Worm (Caenorhabditis elegans): ENCODE results near the gene ZK1055.4.

DNA sequence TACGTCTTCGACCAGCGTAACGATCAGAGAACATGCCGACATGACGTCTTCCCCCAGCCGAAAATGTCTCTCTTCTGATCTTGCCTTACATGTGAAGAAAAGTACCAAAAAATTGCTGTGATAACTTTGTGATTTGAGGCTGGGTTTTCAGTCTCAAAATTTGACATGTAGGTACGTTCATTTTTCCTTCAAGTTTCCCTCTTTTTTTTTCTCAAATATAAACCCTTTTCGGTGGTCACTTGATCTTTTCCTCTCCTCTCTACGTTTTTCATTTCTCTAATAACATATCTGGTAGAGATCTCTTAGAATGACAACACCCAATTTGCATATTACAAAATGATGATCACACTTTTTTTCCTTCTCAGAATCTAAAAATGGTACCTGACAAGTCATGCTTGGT, 40.0 kb downstream of the ZK1055.4 start, which contains the start of gene nhr-37:
- no peak for TF ChIP-seq B0019.2 (GFP tag; conservative IDR thresholded peaks at IDR 0.05)
- TF ChIP-seq unc-62 (GFP tag; optimal IDR thresholded peaks at IDR 0.05): no peak
- TF ChIP-seq dpff-1 (tag; optimal IDR thresholded peaks at IDR 0.05): no peak
- no peak for TF ChIP-seq ceh-27 (GFP tag; optimal IDR thresholded peaks at IDR 0.05)
- TF ChIP-seq bed-1 (GFP tag; IDR thresholded peaks at IDR 0.05): no peak
- no peak for TF ChIP-seq nhr-27 (tag; optimal IDR thresholded peaks at IDR 0.05)
- TF ChIP-seq egl-18 (GFP tag; IDR thresholded peaks at IDR 0.05): no peak
- TF ChIP-seq lir-1 (GFP tag; conservative IDR thresholded peaks at IDR 0.05): no peak
- TF ChIP-seq tbp1 (GFP tag; optimal IDR thresholded peaks at IDR 0.05): no peak
- no peak for TF ChIP-seq xnd-1 (tag; optimal IDR thresholded peaks at IDR 0.05)
- TF ChIP-seq nfyb-1 (GFP tag; IDR thresholded peaks at IDR 0.05): no peak
- TF ChIP-seq ztf-26 (tag; optimal IDR thresholded peaks at IDR 0.05): no peak

Data from whole organism, young adult.